Fruit fly (Drosophila melanogaster) whole organism, prepupa: ENCODE measurements around the gene CG4768.
A peak's percentile ranks its signal among the peaks of the same experiment; 100 is the strongest.

Experiments used
- CG31627 ChIP-seq: fragments of 200-800 bp; sonication (Bioruptor generic); optimal IDR thresholded peaks from 3 replicates; lab custom pipeline; 2016; ENCODE audit warnings: missing biosample characterization, missing genetic modification characterization
- CG32006 ChIP-seq: fragments of 200-800 bp; sonication (Bioruptor generic); optimal IDR thresholded peaks from 3 replicates; lab custom pipeline; 2017; ENCODE audit warnings: missing biosample characterization, mild to moderate bottlenecking, missing genetic modification characterization
- CG8119 ChIP-seq: fragments of 200-800 bp; sonication (Bioruptor generic); IDR thresholded peaks from 3 replicates; pipeline ENCODE4 v1.3.6; 2022; ENCODE audit warnings: missing biosample characterization, missing genetic modification characterization
- CG9139 ChIP-seq: fragments of 200-800 bp; sonication (Bioruptor generic); optimal IDR thresholded peaks from 3 replicates; lab custom pipeline; 2017; ENCODE audit warnings: missing biosample characterization, mild to moderate bottlenecking, missing genetic modification characterization
- Eip75B ChIP-seq: fragments of 200-800 bp; sonication (Bioruptor generic); optimal IDR thresholded peaks from 3 replicates; lab custom pipeline; 2016; ENCODE audit warnings: missing biosample characterization, missing genetic modification characterization
- Ets96B ChIP-seq: fragments of 200-800 bp; optimal IDR thresholded peaks from 2 replicates; lab custom pipeline; 2019; ENCODE audit warnings: missing biosample characterization, mild to moderate bottlenecking, missing genetic modification characterization, moderate library complexity
- Sox102F ChIP-seq: fragments of 200-800 bp; sonication (Bioruptor generic); optimal IDR thresholded peaks from 2 replicates; lab custom pipeline; 2016; ENCODE audit warnings: missing biosample characterization, mild to moderate bottlenecking, missing genetic modification characterization
- achi ChIP-seq: fragments of 200-800 bp; sonication (Bioruptor generic); optimal IDR thresholded peaks from 3 replicates; lab custom pipeline; 2016; ENCODE audit warnings: missing biosample characterization, missing genetic modification characterization
- lz ChIP-seq: fragments of 200-800 bp; sonication (Bioruptor generic); optimal IDR thresholded peaks from 3 replicates; lab custom pipeline; 2016; ENCODE audit warnings: missing biosample characterization, missing genetic modification characterization
- net ChIP-seq: fragments of 200-800 bp; sonication (Bioruptor generic); optimal IDR thresholded peaks from 3 replicates; lab custom pipeline; 2016; ENCODE audit warnings: missing biosample characterization, missing genetic modification characterization
- ss ChIP-seq, 2 experiments: fragments of 200-800 bp; sonication (Bioruptor generic); optimal IDR thresholded peaks; 2 replicates in 1 of 2; 3 replicates in 1 of 2; lab custom pipeline; 2017 to 2018; ENCODE audit warnings: mild to moderate bottlenecking in 2 of 2, missing biosample characterization in 2 of 2, missing genetic modification characterization in 2 of 2, moderate library complexity in 1 of 2
- svp ChIP-seq: fragments of 200-800 bp; sonication (Bioruptor generic); peaks from one replicate; lab custom pipeline; 2016; ENCODE audit warnings: missing biosample characterization, missing genetic modification characterization

DNA sequence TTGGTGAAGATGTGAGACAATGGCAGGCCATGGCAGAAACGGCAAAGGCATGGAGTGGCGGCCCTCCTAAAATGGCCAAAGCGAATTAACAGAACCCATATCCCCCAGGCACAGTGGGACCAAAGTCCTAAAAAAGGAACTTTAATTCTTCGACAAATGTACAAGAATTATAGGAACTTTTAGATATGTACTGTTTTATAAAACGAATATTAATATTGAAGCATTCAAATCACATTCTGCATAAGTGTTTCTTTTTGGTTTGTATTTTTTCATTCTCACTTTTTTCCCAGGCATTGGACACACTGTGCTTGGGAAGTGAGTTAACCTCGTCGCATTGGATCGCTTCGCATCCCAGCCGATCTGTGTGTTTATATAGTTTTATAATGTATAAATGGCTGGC is 27.0 kb upstream of the CG4768 start:
- TF ChIP-seq achi (GFP tag; lab: Kevin White, UChicago): peak; percentile 42
- TF ChIP-seq CG32006 (GFP tag; lab: Kevin White, UChicago): peak; percentile 48
- peak; percentile 86 for TF ChIP-seq svp
- peak; percentile 19 for TF ChIP-seq Eip75B (GFP tag; lab: Kevin White, UChicago)
- peak; percentile 59 to 70 for TF ChIP-seq ss (GFP tag; optimal IDR thresholded peaks at IDR 0.05; lab: Kevin White, UChicago)
- peak; percentile 28 for TF ChIP-seq Ets96B (tag; lab: Kevin White, UChicago)
- TF ChIP-seq CG9139 (GFP tag; lab: Kevin White, UChicago): no peak
- TF ChIP-seq CG31627: no peak
- TF ChIP-seq CG8119 (GFP tag; lab: Robert Waterston, UW): peak; percentile 38; the same call in 1 of the 3 replicates
- peak; percentile 26 for TF ChIP-seq Sox102F (GFP tag; lab: Kevin White, UChicago)
- TF ChIP-seq net (GFP tag; lab: Kevin White, UChicago): peak; percentile 49
- peak; percentile 33 for TF ChIP-seq lz (GFP tag; lab: Kevin White, UChicago)
